Fruit fly (Drosophila melanogaster) Kc167 (cell line): ENCODE results near the gene CG42535.

Source experiments
- Sin3A ChIP-seq: fragments of >200 bp; optimal IDR thresholded peaks from 2 replicates; lab custom pipeline; 2018; ENCODE audit warnings: missing external identifiers
- psq ChIP-seq: fragments of >200 bp; optimal IDR thresholded peaks from 2 replicates; lab custom pipeline; 2017; ENCODE audit warnings: missing external identifiers
- ttk ChIP-seq: sonication (Bioruptor generic); optimal IDR thresholded peaks from 2 replicates; lab custom pipeline; 2017; ENCODE audit warnings: missing external identifiers

DNA sequence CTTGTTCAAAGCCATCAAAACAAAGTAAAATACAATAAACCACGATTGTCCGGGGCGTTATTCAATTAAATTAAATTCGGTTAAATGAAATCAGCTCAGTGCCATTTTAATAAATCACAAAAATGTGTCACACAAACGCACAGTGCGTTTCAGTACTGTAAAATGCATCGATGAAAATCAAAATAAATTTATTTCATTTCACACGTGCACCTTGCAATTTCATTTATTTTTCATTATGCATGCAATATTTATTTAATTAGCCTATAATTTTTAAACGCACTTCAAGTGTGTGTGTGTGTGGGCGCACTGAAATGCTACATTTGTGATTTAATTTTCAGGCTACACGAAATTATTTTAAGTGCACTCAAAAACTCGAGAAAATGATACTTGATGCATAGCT is 23.7 kb upstream of the CG42535 start:
- TF ChIP-seq psq (lab: Kevin White, UChicago) (no peak), ttk (lab: Kevin White, UChicago) (no peak), Sin3A (lab: Kevin White, UChicago) (no peak)
